Fruit fly (Drosophila melanogaster) whole organism, adult: ENCODE results near the gene Diedel.

Source experiments
- CG12768 ChIP-seq: fragments of 200-800 bp; sonication (Bioruptor generic); optimal IDR thresholded peaks from 2 replicates; lab custom pipeline; 2017; ENCODE audit warnings: missing biosample characterization, missing genetic modification characterization, mild to moderate bottlenecking, moderate library complexity, missing genetic modification reagents
- CG14711 ChIP-seq: fragments of 200-800 bp; sonication (Bioruptor generic); optimal IDR thresholded peaks from 2 replicates; lab custom pipeline; 2018; ENCODE audit warnings: missing biosample characterization, mild to moderate bottlenecking, missing genetic modification characterization, moderate library complexity
- CG1620 ChIP-seq: fragments of 200-800 bp; sonication (Bioruptor generic); optimal IDR thresholded peaks from 2 replicates; lab custom pipeline; 2016; ENCODE audit warnings: missing biosample characterization, missing genetic modification characterization
- CG5204 ChIP-seq: fragments of 200-800 bp; sonication (Bioruptor generic); optimal IDR thresholded peaks from 2 replicates; lab custom pipeline; 2016; ENCODE audit warnings: missing biosample characterization, missing genetic modification characterization
- CG7101 ChIP-seq: fragments of 200-800 bp; sonication (Bioruptor generic); optimal IDR thresholded peaks from 2 replicates; lab custom pipeline; 2018; ENCODE audit warnings: missing biosample characterization, mild to moderate bottlenecking, missing genetic modification characterization, moderate library complexity
- Clk ChIP-seq: fragments of 200-800 bp; sonication (Bioruptor generic); optimal IDR thresholded peaks from 2 replicates; lab custom pipeline; 2017; ENCODE audit warnings: missing biosample characterization, missing genetic modification characterization
- Crg-1 ChIP-seq: fragments of 200-800 bp; sonication (Bioruptor generic); optimal IDR thresholded peaks from 2 replicates; lab custom pipeline; 2016; ENCODE audit warnings: missing biosample characterization, missing genetic modification characterization
- Hr96 ChIP-seq: fragments of 200-800 bp; sonication (Bioruptor generic); optimal IDR thresholded peaks from 2 replicates; lab custom pipeline; 2016; ENCODE audit warnings: missing biosample characterization, missing genetic modification characterization
- bab1 ChIP-seq: fragments of 200-800 bp; sonication (Bioruptor generic); optimal IDR thresholded peaks from 3 replicates; lab custom pipeline; 2019; ENCODE audit warnings: missing biosample characterization, mild to moderate bottlenecking, missing genetic modification characterization, moderate library complexity
- cic ChIP-seq: fragments of 200-800 bp; sonication (Bioruptor generic); optimal IDR thresholded peaks from 2 replicates; lab custom pipeline; 2017; ENCODE audit warnings: missing biosample characterization, mild to moderate bottlenecking, missing genetic modification characterization, moderate library complexity
- cnc ChIP-seq, 2 experiments: fragments of >200 bp; optimal IDR thresholded peaks; 2 replicates each; lab custom pipeline; 2017
- kay ChIP-seq: fragments of 200-800 bp; sonication (Bioruptor generic); peaks from one replicate; lab custom pipeline; 2016; ENCODE audit warnings: missing biosample characterization, missing genetic modification characterization, borderline replicate concordance
- tj ChIP-seq: fragments of 200-800 bp; sonication (Bioruptor generic); optimal IDR thresholded peaks from 3 replicates; lab custom pipeline; 2017; ENCODE audit warnings: missing biosample characterization, mild to moderate bottlenecking, missing genetic modification characterization, moderate library complexity
- toe ChIP-seq: fragments of 200-800 bp; sonication (Bioruptor generic); optimal IDR thresholded peaks from 2 replicates; lab custom pipeline; 2016; ENCODE audit warnings: missing biosample characterization, missing genetic modification characterization

DNA sequence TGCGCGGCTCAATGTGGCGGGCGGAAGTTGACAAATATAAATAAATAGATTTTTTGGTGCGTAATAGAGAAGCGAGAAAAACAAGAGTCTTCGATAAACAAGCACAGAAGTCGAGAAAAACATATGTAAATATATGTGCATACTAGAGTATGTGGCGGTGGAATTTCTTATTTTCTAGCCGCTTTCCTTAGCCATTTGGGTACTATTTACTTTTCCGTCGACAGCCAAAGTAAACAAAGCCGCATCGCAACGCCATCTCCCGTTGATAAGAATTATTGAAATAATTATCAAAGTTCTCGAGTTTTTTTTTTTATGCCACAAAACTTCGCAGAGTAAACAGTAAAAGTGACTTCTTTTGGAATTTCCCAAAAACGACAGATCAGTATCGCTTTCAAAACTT lies 13.7 kb upstream of the Diedel start:
- no peak for TF ChIP-seq toe
- no peak for TF ChIP-seq Clk (GFP tag; lab: Kevin White, UChicago)
- peak; percentile 10 for TF ChIP-seq CG7101
- TF ChIP-seq kay, result no peak
- TF ChIP-seq CG14711, result peak; percentile 14
- no peak for TF ChIP-seq cic (GFP tag; lab: Kevin White, UChicago)
- no peak for TF ChIP-seq CG5204 (GFP tag; lab: Kevin White, UChicago)
- no peak for TF ChIP-seq cnc (optimal IDR thresholded peaks at IDR 0.05; lab: Kevin White, UChicago)
- peak; percentile 48 for TF ChIP-seq Crg-1
- TF ChIP-seq CG12768, result no peak
- TF ChIP-seq Hr96 (GFP tag; lab: Kevin White, UChicago), result no peak
- TF ChIP-seq CG1620 (GFP tag; lab: Kevin White, UChicago), result no peak
- TF ChIP-seq bab1 (GFP tag; lab: Kevin White, UChicago), result no peak
- TF ChIP-seq tj (GFP tag; lab: Kevin White, UChicago), result no peak
